Fruit fly (Drosophila melanogaster) whole organism, embryonic: ENCODE data around the gene PMP34.
A peak's percentile ranks its signal among the peaks of the same experiment; 100 is the strongest.

Experiments
- Abd-B ChIP-seq: fragments of 200-800 bp; sonication (Bioruptor generic); optimal IDR thresholded peaks from 2 replicates; lab custom pipeline; 2018; ENCODE audit warnings: missing biosample characterization, mild to moderate bottlenecking, missing genetic modification characterization, moderate library complexity
- CG10147 ChIP-seq: fragments of 200-800 bp; sonication (Bioruptor generic); optimal IDR thresholded peaks from 2 replicates; lab custom pipeline; 2019; ENCODE audit warnings: missing biosample characterization, mild to moderate bottlenecking, missing genetic modification characterization, moderate library complexity
- CG10267 ChIP-seq: fragments of 200-800 bp; sonication (Bioruptor generic); optimal IDR thresholded peaks from 2 replicates; lab custom pipeline; 2018; ENCODE audit warnings: missing biosample characterization, mild to moderate bottlenecking, missing genetic modification characterization, moderate library complexity
- CG11093 ChIP-seq: fragments of 200-800 bp; sonication (Bioruptor generic); IDR thresholded peaks from 3 replicates; pipeline ENCODE4 v1.3.6; 2022; ENCODE audit warnings: missing biosample characterization, missing genetic modification characterization
- CG11398 ChIP-seq: fragments of 200-800 bp; sonication (Bioruptor generic); optimal IDR thresholded peaks from 2 replicates; lab custom pipeline; 2016; ENCODE audit warnings: missing biosample characterization, missing genetic modification characterization
- CG12104 ChIP-seq: fragments of 200-800 bp; sonication (Bioruptor generic); optimal IDR thresholded peaks from 3 replicates; lab custom pipeline; 2016; ENCODE audit warnings: missing biosample characterization, missing genetic modification characterization
- CG12155 ChIP-seq: fragments of 200-800 bp; sonication (Bioruptor generic); optimal IDR thresholded peaks from 3 replicates; lab custom pipeline; 2016; ENCODE audit warnings: missing biosample characterization, missing genetic modification characterization
- CG1647 ChIP-seq: fragments of 200-800 bp; sonication (Bioruptor generic); optimal IDR thresholded peaks from 3 replicates; lab custom pipeline; 2016; ENCODE audit warnings: missing biosample characterization, missing genetic modification characterization
- CG16813 ChIP-seq: fragments of 200-800 bp; sonication (Bioruptor generic); IDR thresholded peaks from 3 replicates; pipeline ENCODE4 v1.3.6; 2022; ENCODE audit warnings: missing biosample characterization, missing genetic modification characterization; ENCODE audit not compliant: partially characterized antibody
- CG17186 ChIP-seq: fragments of 200-800 bp; sonication (Bioruptor generic); optimal IDR thresholded peaks from 3 replicates; lab custom pipeline; 2017; ENCODE audit warnings: missing biosample characterization, missing genetic modification reagents, missing genetic modification characterization
- CG17361 ChIP-seq: fragments of 200-800 bp; sonication (Bioruptor generic); IDR thresholded peaks from 3 replicates; pipeline ENCODE4 v1.3.6; 2022; ENCODE audit warnings: missing biosample characterization, missing genetic modification characterization
- CG18262 ChIP-seq: fragments of 200-800 bp; optimal IDR thresholded peaks from 3 replicates; lab custom pipeline; 2019; ENCODE audit warnings: missing biosample characterization, mild to moderate bottlenecking, missing genetic modification characterization, moderate library complexity
- CG31441 ChIP-seq: fragments of 200-800 bp; sonication (Bioruptor generic); IDR thresholded peaks from 2 replicates; pipeline ENCODE4 v1.3.6; 2022; ENCODE audit warnings: missing biosample characterization, missing genetic modification characterization
- CG33557 ChIP-seq: fragments of 200-800 bp; sonication (Bioruptor generic); optimal IDR thresholded peaks from 2 replicates; lab custom pipeline; 2019; ENCODE audit warnings: missing biosample characterization, mild to moderate bottlenecking, missing genetic modification characterization, moderate library complexity
- CG34224 ChIP-seq: fragments of 200-800 bp; sonication (Bioruptor generic); IDR thresholded peaks from 3 replicates; pipeline ENCODE4 v1.3.6; 2022; ENCODE audit warnings: missing biosample characterization, missing genetic modification characterization; ENCODE audit not compliant: partially characterized antibody
- CG4404 ChIP-seq: fragments of 200-800 bp; sonication (Bioruptor generic); IDR thresholded peaks from 2 replicates; pipeline ENCODE4 v1.3.6; 2022; ENCODE audit warnings: missing biosample characterization, missing genetic modification characterization
- CG5180 ChIP-seq: fragments of 200-800 bp; sonication (Bioruptor generic); optimal IDR thresholded peaks from 3 replicates; lab custom pipeline; 2017; ENCODE audit warnings: missing biosample characterization, missing genetic modification characterization, mild to moderate bottlenecking, moderate library complexity, missing genetic modification reagents
- CG6765 ChIP-seq: fragments of 200-800 bp; sonication (Bioruptor generic); optimal IDR thresholded peaks from 3 replicates; lab custom pipeline; 2017; ENCODE audit warnings: missing biosample characterization, mild to moderate bottlenecking, missing genetic modification characterization
- CG8281 ChIP-seq: fragments of 200-800 bp; sonication (Bioruptor generic); optimal IDR thresholded peaks from 2 replicates; lab custom pipeline; 2018; ENCODE audit warnings: missing biosample characterization, mild to moderate bottlenecking, missing genetic modification characterization, moderate library complexity
- CG8924 ChIP-seq: fragments of 200-800 bp; optimal IDR thresholded peaks from 3 replicates; lab custom pipeline; 2019; ENCODE audit warnings: missing biosample characterization, mild to moderate bottlenecking, missing genetic modification characterization, moderate library complexity
- CG9609 ChIP-seq: fragments of 200-800 bp; sonication (Bioruptor generic); optimal IDR thresholded peaks from 3 replicates; lab custom pipeline; 2016; ENCODE audit warnings: missing biosample characterization, missing genetic modification characterization
- Camta ChIP-seq: fragments of 200-800 bp; sonication (Bioruptor generic); optimal IDR thresholded peaks from 2 replicates; lab custom pipeline; 2016; ENCODE audit warnings: missing biosample characterization, missing genetic modification characterization
- CrebB ChIP-seq: fragments of 200-800 bp; sonication (Bioruptor generic); optimal IDR thresholded peaks from 3 replicates; lab custom pipeline; 2018; ENCODE audit warnings: missing biosample characterization, mild to moderate bottlenecking, missing genetic modification characterization
- Dad ChIP-seq: fragments of 200-800 bp; sonication (Bioruptor generic); optimal IDR thresholded peaks from 3 replicates; lab custom pipeline; 2016; ENCODE audit warnings: missing biosample characterization, missing genetic modification characterization
- Dp ChIP-seq: fragments of 200-800 bp; sonication (Bioruptor generic); optimal IDR thresholded peaks from 2 replicates; lab custom pipeline; 2018; ENCODE audit warnings: missing biosample characterization, mild to moderate bottlenecking, missing genetic modification characterization, moderate library complexity
- Eip74EF ChIP-seq, 2 experiments: fragments of 200-800 bp in 1 of 2; fragments of >200 bp in 1 of 2; sonication (Bioruptor generic) in 1 of 2; optimal IDR thresholded peaks; 2 replicates each; lab custom pipeline; 2017 to 2019; ENCODE audit warnings: missing biosample characterization in 2 of 2, missing genetic modification characterization in 2 of 2, mild to moderate bottlenecking in 1 of 2, moderate library complexity in 1 of 2
- Ets97D ChIP-seq: fragments of 200-800 bp; sonication (Bioruptor generic); optimal IDR thresholded peaks from 3 replicates; lab custom pipeline; 2016; ENCODE audit warnings: missing biosample characterization, missing genetic modification characterization
- Hr3 ChIP-seq: fragments of 200-800 bp; sonication (Bioruptor generic); optimal IDR thresholded peaks from 3 replicates; lab custom pipeline; 2016; ENCODE audit warnings: missing biosample characterization, missing genetic modification characterization
- NC2α ChIP-seq: fragments of 200-800 bp; sonication (Bioruptor generic); optimal IDR thresholded peaks from 2 replicates; lab custom pipeline; 2016; ENCODE audit warnings: missing biosample characterization, missing genetic modification characterization
- NFAT ChIP-seq: fragments of 200-800 bp; sonication (Bioruptor generic); IDR thresholded peaks from 2 replicates; pipeline ENCODE4 v1.3.6; 2022; ENCODE audit warnings: missing biosample characterization, missing genetic modification characterization
- Ptx1 ChIP-seq: fragments of 200-800 bp; sonication (Bioruptor generic); IDR thresholded peaks from 2 replicates; pipeline ENCODE4 v1.3.6; 2022; ENCODE audit warnings: missing biosample characterization, missing genetic modification characterization
- Scr ChIP-seq: fragments of 200-800 bp; sonication (Bioruptor generic); IDR thresholded peaks from 2 replicates; pipeline ENCODE4 v1.3.6; 2022; ENCODE audit warnings: missing biosample characterization, missing genetic modification characterization; ENCODE audit not compliant: partially characterized antibody
- Sry-δ ChIP-seq: fragments of 200-800 bp; sonication (Bioruptor generic); optimal IDR thresholded peaks from 2 replicates; lab custom pipeline; 2016; ENCODE audit warnings: missing biosample characterization, missing genetic modification characterization
- TFAM ChIP-seq: fragments of 200-800 bp; sonication (Bioruptor generic); optimal IDR thresholded peaks from 2 replicates; lab custom pipeline; 2017; ENCODE audit warnings: missing biosample characterization, missing genetic modification characterization, inconsistent platforms
- ap ChIP-seq: fragments of 200-800 bp; sonication (Bioruptor generic); IDR thresholded peaks from 2 replicates; pipeline ENCODE4 v1.3.6; 2022; ENCODE audit warnings: missing biosample characterization, missing genetic modification characterization
- bab2 ChIP-seq: fragments of 200-800 bp; sonication (Bioruptor generic); optimal IDR thresholded peaks from 2 replicates; lab custom pipeline; 2016; ENCODE audit warnings: missing biosample characterization, missing genetic modification characterization
- cato ChIP-seq: fragments of 200-800 bp; sonication (Bioruptor generic); optimal IDR thresholded peaks from 2 replicates; lab custom pipeline; 2016; ENCODE audit warnings: missing biosample characterization, missing genetic modification characterization, borderline replicate concordance
- chm ChIP-seq: fragments of 200-800 bp; sonication (Bioruptor generic); IDR thresholded peaks from 2 replicates; pipeline ENCODE4 v1.3.6; 2022; ENCODE audit warnings: missing biosample characterization, missing genetic modification characterization
- dati ChIP-seq: fragments of 200-800 bp; sonication (Bioruptor generic); IDR thresholded peaks from 2 replicates; pipeline ENCODE4 v1.3.6; 2022; ENCODE audit warnings: missing biosample characterization, missing genetic modification characterization
- disco-r ChIP-seq: fragments of 200-800 bp; sonication (Bioruptor generic); optimal IDR thresholded peaks from 2 replicates; lab custom pipeline; 2016; ENCODE audit warnings: missing biosample characterization, missing genetic modification characterization
- grau ChIP-seq: fragments of 200-800 bp; optimal IDR thresholded peaks from 3 replicates; lab custom pipeline; 2019; ENCODE audit warnings: missing biosample characterization, mild to moderate bottlenecking, missing genetic modification characterization, moderate library complexity
- hb ChIP-seq: fragments of 200-800 bp; sonication (Bioruptor generic); IDR thresholded peaks from 3 replicates; pipeline ENCODE4 v1.3.6; 2022; ENCODE audit warnings: missing biosample characterization, missing genetic modification characterization; ENCODE audit not compliant: partially characterized antibody
- inv ChIP-seq: fragments of 200-800 bp; sonication (Bioruptor generic); IDR thresholded peaks from 2 replicates; pipeline ENCODE4 v1.3.6; 2022; ENCODE audit warnings: missing biosample characterization, missing genetic modification characterization; ENCODE audit not compliant: partially characterized antibody
- knrl ChIP-seq: fragments of 200-800 bp; sonication (Bioruptor generic); IDR thresholded peaks from 3 replicates; pipeline ENCODE4 v1.3.6; 2022; ENCODE audit warnings: missing biosample characterization, missing genetic modification characterization; ENCODE audit not compliant: partially characterized antibody
- pum ChIP-seq: fragments of 200-800 bp; sonication (Bioruptor generic); optimal IDR thresholded peaks from 2 replicates; lab custom pipeline; 2016; ENCODE audit warnings: missing biosample characterization, missing genetic modification characterization
- slou ChIP-seq: fragments of 200-800 bp; sonication (Bioruptor generic); optimal IDR thresholded peaks from 3 replicates; lab custom pipeline; 2016; ENCODE audit warnings: missing biosample characterization, missing genetic modification characterization
- tll ChIP-seq, 2 experiments: fragments of 200-800 bp in 1 of 2; fragments of >200 bp in 1 of 2; sonication (Bioruptor generic) in 1 of 2; optimal IDR thresholded peaks; 2 replicates each; lab custom pipeline; 2017 to 2019; ENCODE audit warnings: missing biosample characterization in 2 of 2, missing genetic modification characterization in 2 of 2, mild to moderate bottlenecking in 1 of 2, moderate library complexity in 1 of 2
- wor ChIP-seq: fragments of 200-800 bp; sonication (Bioruptor generic); IDR thresholded peaks from 2 replicates; pipeline ENCODE4 v1.3.6; 2022; ENCODE audit warnings: missing biosample characterization, missing genetic modification characterization
- zen ChIP-seq: fragments of 200-800 bp; sonication (Bioruptor generic); optimal IDR thresholded peaks from 3 replicates; lab custom pipeline; 2018; ENCODE audit warnings: missing biosample characterization, mild to moderate bottlenecking, missing genetic modification characterization, moderate library complexity

PMP34 gene

DNA sequence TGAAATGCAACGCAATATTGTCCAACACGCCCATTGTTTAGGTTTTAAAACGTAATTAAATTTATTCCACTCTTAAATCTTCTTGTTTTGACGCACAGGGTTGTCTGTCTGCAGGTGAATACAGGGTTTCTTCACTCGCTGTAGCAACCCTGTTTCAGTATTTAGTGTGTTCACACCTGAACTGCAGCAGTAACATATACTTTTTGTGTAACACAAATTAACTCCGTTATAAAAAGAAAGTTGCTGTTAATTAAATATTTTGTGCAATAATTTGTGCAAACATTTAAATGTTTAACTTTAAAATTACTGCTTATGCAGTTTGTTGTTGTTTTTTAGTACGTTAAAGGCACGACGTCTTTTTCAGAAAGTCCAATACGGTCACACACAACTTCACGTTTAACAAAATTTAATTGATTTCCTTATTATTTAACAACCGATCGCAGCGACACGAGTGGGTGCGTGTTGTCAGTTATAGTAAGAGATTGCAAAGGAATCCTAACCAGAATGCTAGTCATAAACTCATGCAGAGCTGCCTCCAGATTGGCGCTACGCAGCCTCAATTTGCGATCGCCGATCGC is 26.3 kb upstream of the PMP34 start, which contains the start of the genes CG15012 and Fdx2 (continued):
- TF ChIP-seq Dad: peak; percentile 37
- peak; percentile 11 for TF ChIP-seq pum (GFP tag; lab: Kevin White, UChicago)
- TF ChIP-seq Ptx1: 0 out of 2 replicates have a peak, but pooled peaks have one; percentile 6
- peak; percentile 41 for TF ChIP-seq grau (tag; lab: Kevin White, UChicago)
- no peak for TF ChIP-seq TFAM (GFP tag; lab: Kevin White, UChicago)
- TF ChIP-seq knrl: peak; percentile 61; the same call in 2 of the 3 replicates
- TF ChIP-seq disco-r (GFP tag; lab: Kevin White, UChicago): no peak
- TF ChIP-seq CG8924: peak; percentile 67
- peak; percentile 2 for TF ChIP-seq CG17186 (GFP tag; lab: Kevin White, UChicago)
- TF ChIP-seq inv (GFP tag; lab: Robert Waterston, UW): no peak
- no peak for TF ChIP-seq hb
- peak; percentile 35; the same call in 1 of the 2 replicates for TF ChIP-seq Scr (GFP tag; lab: Robert Waterston, UW)
- no peak for TF ChIP-seq CG4404
- no peak for TF ChIP-seq CG8281 (tag; lab: Kevin White, UChicago)
- TF ChIP-seq CG10267: peak; percentile 74
- no peak for TF ChIP-seq dati
- TF ChIP-seq Ets97D (GFP tag; lab: Kevin White, UChicago): peak; percentile 71
- no peak for TF ChIP-seq wor (GFP tag; lab: Robert Waterston, UW)
- peak; percentile 54; the same call in 2 of the 3 replicates for TF ChIP-seq CG17361 (GFP tag; lab: Robert Waterston, UW)
- peak; percentile 8 for TF ChIP-seq slou (GFP tag; lab: Kevin White, UChicago)
- TF ChIP-seq NC2α: no peak
- peak; percentile 53; the same call in 1 of the 3 replicates for TF ChIP-seq CG34224 (GFP tag; lab: Robert Waterston, UW)
- TF ChIP-seq Hr3 (GFP tag; lab: Kevin White, UChicago): no peak
- peak; percentile 32 for TF ChIP-seq CG9609 (GFP tag; lab: Kevin White, UChicago)
- TF ChIP-seq CG1647 (GFP tag; lab: Kevin White, UChicago): peak; percentile 37
- TF ChIP-seq CrebB (tag; lab: Kevin White, UChicago): no peak
- no peak for TF ChIP-seq NFAT (GFP tag; lab: Robert Waterston, UW)
- peak; percentile 50 for TF ChIP-seq Sry-δ (GFP tag; lab: Kevin White, UChicago)
- peak; percentile 35 for TF ChIP-seq Dp (GFP tag; lab: Kevin White, UChicago)
- no peak for TF ChIP-seq CG6765 (GFP tag; lab: Kevin White, UChicago)
- peak; percentile 7 for TF ChIP-seq Camta
- 0 out of 2 replicates have a peak, but pooled peaks have one; percentile 24 for TF ChIP-seq CG31441 (GFP tag; lab: Robert Waterston, UW)
- TF ChIP-seq ap (GFP tag; lab: Robert Waterston, UW): no peak
- no peak for TF ChIP-seq chm (GFP tag; lab: Robert Waterston, UW)
- TF ChIP-seq Abd-B (GFP tag; lab: Kevin White, UChicago): peak; percentile 22
- peak; percentile 40 for TF ChIP-seq CG18262 (tag; lab: Kevin White, UChicago)
- peak in 1 of 2 experiments; percentile 3 for TF ChIP-seq Eip74EF (GFP tag; optimal IDR thresholded peaks at IDR 0.05; lab: Kevin White, UChicago)
- TF ChIP-seq tll (GFP tag; optimal IDR thresholded peaks at IDR 0.05; lab: Kevin White, UChicago): peak; percentile 12 to 15
- TF ChIP-seq CG12155: peak; percentile 12
- TF ChIP-seq CG12104 (GFP tag; lab: Kevin White, UChicago): peak; percentile 10
- TF ChIP-seq CG10147: peak; percentile 16
- TF ChIP-seq CG11398 (GFP tag; lab: Kevin White, UChicago): no peak
- peak; percentile 61 for TF ChIP-seq zen (tag; lab: Kevin White, UChicago)
- peak; percentile 53 for TF ChIP-seq bab2
- TF ChIP-seq cato: no peak
- 0 out of 3 replicates have a peak, but pooled peaks have one; percentile 37 for TF ChIP-seq CG16813
- TF ChIP-seq CG33557 (GFP tag; lab: Kevin White, UChicago): no peak
- no peak for TF ChIP-seq CG5180
- no peak for TF ChIP-seq CG11093 (GFP tag; lab: Robert Waterston, UW)
